Fruit fly (Drosophila melanogaster): ENCODE results near the gene CG31921.
A peak's percentile ranks its signal among the peaks of the same experiment; 100 is the strongest.

Gene CG31921

dm6 chr2L:292301-292700 lies 39.8 kb downstream of the CG31921 start, which contains the start of gene CG11562:
TSS of gene CG11562 (plus strand) at chr2L:292419.
- TF ChIP-seq noc (tag; optimal IDR thresholded peaks at IDR 0.05): no peak

- no peak for TF ChIP-seq noc (tag; optimal IDR thresholded peaks at IDR 0.05)
Measured at dm6 chr2L:291657-292056, 40.5 kb downstream of the CG31921 start, which contains the start of gene CG3625. TSS of gene CG3625 (minus strand) at chr2L:291795.

- TF ChIP-seq noc (tag; optimal IDR thresholded peaks at IDR 0.05): no peak
Measured at dm6 chr2L:290949-291348, 41.2 kb downstream of the CG31921 start.

- TF ChIP-seq noc (tag; optimal IDR thresholded peaks at IDR 0.05): no peak
Measured at dm6 chr2L:290373-290772, 41.8 kb downstream of the CG31921 start.

- TF ChIP-seq noc (tag; optimal IDR thresholded peaks at IDR 0.05): no peak
Measured at dm6 chr2L:289044-289443, 43.1 kb downstream of the CG31921 start, which contains the start of gene Amnionless. TSS of gene Amnionless (minus strand) at chr2L:289144.

- peak; percentile 82 for TF ChIP-seq noc (tag; optimal IDR thresholded peaks at IDR 0.05)
Measured at dm6 chr2L:286421-286820, 45.7 kb downstream of the CG31921 start.

- TF ChIP-seq noc (tag; optimal IDR thresholded peaks at IDR 0.05): peak; percentile 59
Measured at dm6 chr2L:285596-286023, 46.5 kb downstream of the CG31921 start.

- no peak for TF ChIP-seq noc (tag; optimal IDR thresholded peaks at IDR 0.05)
Measured at dm6 chr2L:283071-283482, 49.1 kb downstream of the CG31921 start, which contains the start of gene CG11601. TSS of gene CG11601 (minus strand) at chr2L:283269.

Measured in whole organism, larva.